Fruit fly (Drosophila melanogaster) whole organism: Measurements from ENCODE around the gene ca.
A peak's percentile ranks its signal among the peaks of the same experiment; 100 is the strongest.

ENCODE experiments used
- CG8478 ChIP-seq: fragments of >200 bp; optimal IDR thresholded peaks from 2 replicates; lab custom pipeline; 2018; ENCODE audit warnings: inconsistent platforms
- Dll ChIP-seq: fragments of >200 bp; optimal IDR thresholded peaks from 2 replicates; lab custom pipeline; 2017
- EcR ChIP-seq, 2 experiments: fragments of >200 bp; optimal IDR thresholded peaks; 2 replicates each; lab custom pipeline; 2017; ENCODE audit warnings: missing biosample characterization in 2 of 2, missing genetic modification characterization in 2 of 2, missing genetic modification reagents in 2 of 2
- pan ChIP-seq: fragments of >200 bp; optimal IDR thresholded peaks from 2 replicates; lab custom pipeline; 2017
- psq ChIP-seq: fragments of >200 bp; optimal IDR thresholded peaks from 2 replicates; lab custom pipeline; 2017
- usp ChIP-seq: fragments of >200 bp; optimal IDR thresholded peaks from 2 replicates; lab custom pipeline; 2017; ENCODE audit warnings: missing biosample characterization, missing genetic modification characterization, mixed read lengths

ca gene

dm6 chr3R:29778985-29779298, 27.7 kb upstream of the ca start:
- TF ChIP-seq pan (lab: Kevin White, UChicago): no peak
- no peak for TF ChIP-seq usp (GFP tag; lab: Kevin White, UChicago)
- no peak for TF ChIP-seq Dll (lab: Kevin White, UChicago)

- TF ChIP-seq pan (lab: Kevin White, UChicago): no peak
- TF ChIP-seq psq (lab: Kevin White, UChicago): no peak
Measured at dm6 chr3R:29780402-29781029, 26.1 kb upstream of the ca start, which contains the start of gene fig. fig (minus strand) TSS chr3R:29780452.

dm6 chr3R:29781874-29782273, 24.7 kb upstream of the ca start:
- TF ChIP-seq usp (GFP tag; lab: Kevin White, UChicago): no peak
- TF ChIP-seq EcR (GFP tag; optimal IDR thresholded peaks at IDR 0.05; lab: Kevin White, UChicago): no peak
- TF ChIP-seq CG8478 (lab: Kevin White, UChicago): no peak
- TF ChIP-seq psq (lab: Kevin White, UChicago): no peak
- no peak for TF ChIP-seq Dll (lab: Kevin White, UChicago)
- TF ChIP-seq pan (lab: Kevin White, UChicago): no peak

- TF ChIP-seq Dll (lab: Kevin White, UChicago): peak; percentile 75
- TF ChIP-seq psq (lab: Kevin White, UChicago): no peak
- no peak for TF ChIP-seq pan (lab: Kevin White, UChicago)
- no peak for TF ChIP-seq usp (GFP tag; lab: Kevin White, UChicago)
- TF ChIP-seq CG8478 (lab: Kevin White, UChicago): no peak
- no peak for TF ChIP-seq EcR (GFP tag; optimal IDR thresholded peaks at IDR 0.05; lab: Kevin White, UChicago)
Measured at dm6 chr3R:29782367-29782766, 24.2 kb upstream of the ca start.

- TF ChIP-seq psq (lab: Kevin White, UChicago) (no peak), EcR (GFP tag; optimal IDR thresholded peaks at IDR 0.05; lab: Kevin White, UChicago) (no peak), usp (GFP tag; lab: Kevin White, UChicago) (no peak)
Measured at dm6 chr3R:29783210-29783609, 23.4 kb upstream of the ca start.

dm6 chr3R:29785242-29785641, 21.4 kb upstream of the ca start:
- TF ChIP-seq CG8478 (lab: Kevin White, UChicago) (no peak), psq (lab: Kevin White, UChicago) (no peak), Dll (lab: Kevin White, UChicago) (no peak), EcR (GFP tag; optimal IDR thresholded peaks at IDR 0.05; lab: Kevin White, UChicago) (no peak), pan (lab: Kevin White, UChicago) (no peak), usp (GFP tag; lab: Kevin White, UChicago) (no peak)

dm6 chr3R:29786016-29786996, 20.3 kb upstream of the ca start:
- TF ChIP-seq EcR (GFP tag; optimal IDR thresholded peaks at IDR 0.05; lab: Kevin White, UChicago): no peak

- TF ChIP-seq CG8478 (lab: Kevin White, UChicago): no peak
- TF ChIP-seq psq (lab: Kevin White, UChicago): no peak
- TF ChIP-seq pan (lab: Kevin White, UChicago): no peak
- no peak for TF ChIP-seq EcR (GFP tag; optimal IDR thresholded peaks at IDR 0.05; lab: Kevin White, UChicago)
- TF ChIP-seq Dll (lab: Kevin White, UChicago): no peak
- no peak for TF ChIP-seq usp (GFP tag; lab: Kevin White, UChicago)
Measured at dm6 chr3R:29787891-29788549, 18.6 kb upstream of the ca start.

dm6 chr3R:29790183-29790582, 16.4 kb upstream of the ca start:
- TF ChIP-seq EcR (GFP tag; optimal IDR thresholded peaks at IDR 0.05; lab: Kevin White, UChicago): no peak
- no peak for TF ChIP-seq psq (lab: Kevin White, UChicago)
- no peak for TF ChIP-seq pan (lab: Kevin White, UChicago)
- TF ChIP-seq usp (GFP tag; lab: Kevin White, UChicago): no peak
- TF ChIP-seq CG8478 (lab: Kevin White, UChicago): no peak
- no peak for TF ChIP-seq Dll (lab: Kevin White, UChicago)

- TF ChIP-seq CG8478 (lab: Kevin White, UChicago): no peak
- TF ChIP-seq psq (lab: Kevin White, UChicago): no peak
- no peak for TF ChIP-seq EcR (GFP tag; optimal IDR thresholded peaks at IDR 0.05; lab: Kevin White, UChicago)
- no peak for TF ChIP-seq pan (lab: Kevin White, UChicago)
- no peak for TF ChIP-seq Dll (lab: Kevin White, UChicago)
- no peak for TF ChIP-seq usp (GFP tag; lab: Kevin White, UChicago)
Measured at dm6 chr3R:29794161-29794882, 12.3 kb upstream of the ca start, which contains the start of gene sro. sro (plus strand) TSS chr3R:29794597.

dm6 chr3R:29797183-29797582, 9.4 kb upstream of the ca start:
- TF ChIP-seq CG8478 (lab: Kevin White, UChicago) (no peak), psq (lab: Kevin White, UChicago) (no peak), pan (lab: Kevin White, UChicago) (no peak), usp (GFP tag; lab: Kevin White, UChicago) (no peak), Dll (lab: Kevin White, UChicago) (no peak), EcR (GFP tag; optimal IDR thresholded peaks at IDR 0.05; lab: Kevin White, UChicago) (no peak)
